Fruit fly (Drosophila melanogaster) whole organism, embryonic: ENCODE measurements around the gene CG4332.
A peak's percentile ranks its signal among the peaks of the same experiment; 100 is the strongest.

Experiments used
- Awh ChIP-seq: fragments of 200-800 bp; sonication (Bioruptor generic); IDR thresholded peaks from 2 replicates; pipeline ENCODE4, ENCODE4 v1.3.6; 2022; ENCODE audit warnings: missing biosample characterization, missing genetic modification characterization
- B-H1 ChIP-seq: fragments of 200-800 bp; sonication (Bioruptor generic); IDR thresholded peaks from 3 replicates; pipeline ENCODE4 v1.3.6; 2022; ENCODE audit warnings: missing biosample characterization, missing genetic modification characterization
- Blimp-1 ChIP-seq: fragments of 200-800 bp; sonication (Bioruptor generic); optimal IDR thresholded peaks from 3 replicates; lab custom pipeline; 2018; ENCODE audit warnings: missing biosample characterization, missing genetic modification characterization, mild to moderate bottlenecking, moderate library complexity, missing genetic modification reagents
- BtbVII ChIP-seq: fragments of 200-800 bp; sonication (Bioruptor generic); optimal IDR thresholded peaks from 3 replicates; lab custom pipeline; 2017; ENCODE audit warnings: missing biosample characterization, mild to moderate bottlenecking, missing genetic modification characterization
- CG10147 ChIP-seq: fragments of 200-800 bp; sonication (Bioruptor generic); optimal IDR thresholded peaks from 2 replicates; lab custom pipeline; 2019; ENCODE audit warnings: missing biosample characterization, mild to moderate bottlenecking, missing genetic modification characterization, moderate library complexity
- CG11504 ChIP-seq: fragments of 200-800 bp; sonication (Bioruptor generic); optimal IDR thresholded peaks from 3 replicates; lab custom pipeline; 2019; ENCODE audit warnings: missing biosample characterization, mild to moderate bottlenecking, missing genetic modification characterization, moderate library complexity
- CG11695 ChIP-seq: fragments of 200-800 bp; sonication (Bioruptor generic); IDR thresholded peaks from 3 replicates; pipeline ENCODE4 v1.3.6; 2022; ENCODE audit warnings: missing biosample characterization, missing genetic modification characterization
- CG11696 ChIP-seq: fragments of 200-800 bp; sonication (Bioruptor generic); IDR thresholded peaks from 2 replicates; pipeline ENCODE4 v1.3.6; 2022; ENCODE audit warnings: missing biosample characterization, missing genetic modification characterization
- CG13296 ChIP-seq: fragments of 200-800 bp; sonication (Bioruptor generic); optimal IDR thresholded peaks from 3 replicates; lab custom pipeline; 2018; ENCODE audit warnings: missing biosample characterization, mild to moderate bottlenecking, missing genetic modification characterization
- CG13424 ChIP-seq: fragments of 200-800 bp; sonication (Bioruptor generic); optimal IDR thresholded peaks from 2 replicates; lab custom pipeline; 2019; ENCODE audit warnings: missing biosample characterization, mild to moderate bottlenecking, missing genetic modification characterization, moderate library complexity
- CG13894 ChIP-seq: fragments of 200-800 bp; sonication (Bioruptor generic); optimal IDR thresholded peaks from 3 replicates; lab custom pipeline; 2018; ENCODE audit warnings: missing biosample characterization, mild to moderate bottlenecking, missing genetic modification characterization, moderate library complexity
- CG16813 ChIP-seq: fragments of 200-800 bp; sonication (Bioruptor generic); IDR thresholded peaks from 3 replicates; pipeline ENCODE4 v1.3.6; 2022; ENCODE audit warnings: missing biosample characterization, missing genetic modification characterization; ENCODE audit not compliant: partially characterized antibody
- CG17385 ChIP-seq: fragments of 200-800 bp; sonication (Bioruptor generic); optimal IDR thresholded peaks from 3 replicates; lab custom pipeline; 2018; ENCODE audit warnings: missing biosample characterization, mild to moderate bottlenecking, missing genetic modification characterization
- CG17912 ChIP-seq: fragments of 200-800 bp; sonication (Bioruptor generic); optimal IDR thresholded peaks from 2 replicates; lab custom pipeline; 2018; ENCODE audit warnings: missing biosample characterization, mild to moderate bottlenecking, missing genetic modification characterization
- CG18599 ChIP-seq: fragments of 200-800 bp; sonication (Bioruptor generic); optimal IDR thresholded peaks from 3 replicates; lab custom pipeline; 2017; ENCODE audit warnings: missing biosample characterization, missing genetic modification characterization, mild to moderate bottlenecking, moderate library complexity, missing genetic modification reagents
- CG2120 ChIP-seq: fragments of 200-800 bp; sonication (Bioruptor generic); optimal IDR thresholded peaks from 3 replicates; lab custom pipeline; 2016; ENCODE audit warnings: missing biosample characterization, missing genetic modification characterization
- CG30403 ChIP-seq: fragments of 200-800 bp; sonication (Bioruptor generic); optimal IDR thresholded peaks from 3 replicates; lab custom pipeline; 2016; ENCODE audit warnings: missing biosample characterization, missing genetic modification characterization
- CG34422 ChIP-seq: fragments of 200-800 bp; sonication (Bioruptor generic); IDR thresholded peaks from 3 replicates; pipeline ENCODE4 v1.3.6; 2022; ENCODE audit warnings: missing biosample characterization, missing genetic modification characterization
- CG3847 ChIP-seq: fragments of 200-800 bp; sonication (Bioruptor generic); IDR thresholded peaks from 2 replicates; pipeline ENCODE4 v1.3.6; 2022; ENCODE audit warnings: missing biosample characterization, missing genetic modification characterization
- CG4424 ChIP-seq: fragments of 200-800 bp; sonication (Bioruptor generic); optimal IDR thresholded peaks from 3 replicates; lab custom pipeline; 2016; ENCODE audit warnings: missing biosample characterization, missing genetic modification characterization
- CG4730 ChIP-seq: fragments of 200-800 bp; sonication (Bioruptor generic); IDR thresholded peaks from 2 replicates; pipeline ENCODE4 v1.3.6; 2022; ENCODE audit warnings: missing biosample characterization, missing genetic modification characterization
- CG5180 ChIP-seq: fragments of 200-800 bp; sonication (Bioruptor generic); optimal IDR thresholded peaks from 3 replicates; lab custom pipeline; 2017; ENCODE audit warnings: missing biosample characterization, missing genetic modification characterization, mild to moderate bottlenecking, moderate library complexity, missing genetic modification reagents
- CG6689 ChIP-seq: fragments of 200-800 bp; sonication (Bioruptor generic); IDR thresholded peaks from 2 replicates; pipeline ENCODE4 v1.3.6; 2022; ENCODE audit warnings: missing biosample characterization, missing genetic modification characterization
- CG9817 ChIP-seq: fragments of 200-800 bp; sonication (Bioruptor generic); optimal IDR thresholded peaks from 2 replicates; lab custom pipeline; 2018; ENCODE audit warnings: missing biosample characterization, mild to moderate bottlenecking, missing genetic modification characterization, moderate library complexity
- CG9932 ChIP-seq: fragments of 200-800 bp; sonication (Bioruptor generic); IDR thresholded peaks from 2 replicates; pipeline ENCODE4 v1.3.6; 2022; ENCODE audit warnings: missing biosample characterization, missing genetic modification characterization
- D19B ChIP-seq: fragments of 200-800 bp; sonication (Bioruptor generic); optimal IDR thresholded peaks from 2 replicates; lab custom pipeline; 2017; ENCODE audit warnings: missing biosample characterization, mild to moderate bottlenecking, missing genetic modification characterization
- Eip74EF ChIP-seq, 2 experiments: fragments of 200-800 bp in 1 of 2; fragments of >200 bp in 1 of 2; sonication (Bioruptor generic) in 1 of 2; optimal IDR thresholded peaks; 2 replicates each; lab custom pipeline; 2017 to 2019; ENCODE audit warnings: missing biosample characterization in 2 of 2, missing genetic modification characterization in 2 of 2, mild to moderate bottlenecking in 1 of 2, moderate library complexity in 1 of 2
- Fer1 ChIP-seq: fragments of 200-800 bp; sonication (Bioruptor generic); optimal IDR thresholded peaks from 2 replicates; lab custom pipeline; 2017; ENCODE audit warnings: missing biosample characterization, mild to moderate bottlenecking, missing genetic modification characterization
- HHEX ChIP-seq: fragments of 200-800 bp; sonication (Bioruptor generic); optimal IDR thresholded peaks from 3 replicates; lab custom pipeline; 2017; ENCODE audit warnings: missing biosample characterization, mild to moderate bottlenecking, missing genetic modification characterization, missing genetic modification reagents
- Hr51 ChIP-seq, 2 experiments: fragments of 200-800 bp; sonication (Bioruptor generic); optimal IDR thresholded peaks; 2 replicates in 1 of 2; 3 replicates in 1 of 2; lab custom pipeline; 2016 to 2018; ENCODE audit warnings: missing biosample characterization in 2 of 2, missing genetic modification characterization in 2 of 2, mild to moderate bottlenecking in 1 of 2, moderate library complexity in 1 of 2
- Med ChIP-seq: fragments of 200-800 bp; sonication (Bioruptor generic); peaks from one replicate; lab custom pipeline; 2016; ENCODE audit warnings: missing biosample characterization, missing genetic modification characterization, mild to moderate bottlenecking, inconsistent platforms, moderate library complexity
- Oaz ChIP-seq: fragments of 200-800 bp; sonication (Bioruptor generic); IDR thresholded peaks from 2 replicates; pipeline ENCODE4 v1.3.6; 2022; ENCODE audit warnings: missing biosample characterization, missing genetic modification characterization
- Oli ChIP-seq: fragments of 200-800 bp; sonication (Bioruptor generic); optimal IDR thresholded peaks from 2 replicates; lab custom pipeline; 2018; ENCODE audit warnings: missing biosample characterization, mild to moderate bottlenecking, missing genetic modification characterization, moderate library complexity
- PHDP ChIP-seq: fragments of 200-800 bp; sonication (Bioruptor generic); optimal IDR thresholded peaks from 3 replicates; lab custom pipeline; 2018; ENCODE audit warnings: missing biosample characterization, mild to moderate bottlenecking, missing genetic modification characterization, moderate library complexity
- Poxn ChIP-seq: fragments of 200-800 bp; sonication (Bioruptor generic); IDR thresholded peaks from 2 replicates; pipeline ENCODE4 v1.3.6; 2022; ENCODE audit warnings: missing biosample characterization, missing genetic modification characterization
- Xbp1 ChIP-seq: fragments of 200-800 bp; sonication (Bioruptor generic); optimal IDR thresholded peaks from 3 replicates; lab custom pipeline; 2016; ENCODE audit warnings: missing biosample characterization, mild to moderate bottlenecking, missing genetic modification characterization
- ap ChIP-seq: fragments of 200-800 bp; sonication (Bioruptor generic); IDR thresholded peaks from 2 replicates; pipeline ENCODE4 v1.3.6; 2022; ENCODE audit warnings: missing biosample characterization, missing genetic modification characterization
- ase ChIP-seq: fragments of 200-800 bp; sonication (Bioruptor generic); IDR thresholded peaks from 3 replicates; pipeline ENCODE4 v1.3.6; 2022; ENCODE audit warnings: missing biosample characterization, missing genetic modification characterization
- ato ChIP-seq: fragments of 200-800 bp; sonication (Bioruptor generic); IDR thresholded peaks from 2 replicates; pipeline ENCODE4 v1.3.6; 2022; ENCODE audit warnings: missing biosample characterization, missing genetic modification characterization; ENCODE audit not compliant: partially characterized antibody
- bsh ChIP-seq, 2 experiments: fragments of 200-800 bp; sonication (Bioruptor generic); optimal IDR thresholded peaks; 2 replicates each; lab custom pipeline; 2017 to 2018; ENCODE audit warnings: mild to moderate bottlenecking in 2 of 2, missing biosample characterization in 2 of 2, missing genetic modification characterization in 2 of 2, moderate library complexity in 1 of 2
- dmrt11E ChIP-seq: fragments of 200-800 bp; sonication (Bioruptor generic); optimal IDR thresholded peaks from 3 replicates; lab custom pipeline; 2018; ENCODE audit warnings: missing biosample characterization, mild to moderate bottlenecking, missing genetic modification characterization, moderate library complexity
- dysf ChIP-seq: fragments of 200-800 bp; sonication (Bioruptor generic); IDR thresholded peaks from 3 replicates; pipeline ENCODE4 v1.3.6; 2022; ENCODE audit warnings: missing biosample characterization, missing genetic modification characterization
- eyg ChIP-seq: fragments of 200-800 bp; sonication (Bioruptor generic); optimal IDR thresholded peaks from 3 replicates; lab custom pipeline; 2016; ENCODE audit warnings: missing biosample characterization, missing genetic modification characterization
- her ChIP-seq: fragments of 200-800 bp; sonication (Bioruptor generic); optimal IDR thresholded peaks from 2 replicates; lab custom pipeline; 2016; ENCODE audit warnings: missing biosample characterization, missing genetic modification characterization
- pan ChIP-seq, 4 experiments: fragments of >200 bp in 3 of 4; fragments of 200-800 bp in 1 of 4; sonication (Bioruptor generic) in 1 of 4; optimal IDR thresholded peaks in 3 of 4; IDR thresholded peaks in 1 of 4; 2 replicates each; pipeline versions ENCODE4 v1.3.6 to Lab custom; 2017 to 2022; ENCODE audit warnings: missing biosample characterization in 2 of 4, missing genetic modification characterization in 2 of 4, mixed read lengths in 1 of 4
- rib ChIP-seq: fragments of 200-800 bp; sonication (Bioruptor generic); IDR thresholded peaks from 2 replicates; pipeline ENCODE4 v1.3.6; 2022; ENCODE audit warnings: missing biosample characterization, missing genetic modification characterization
- sob ChIP-seq: fragments of 200-800 bp; sonication (Bioruptor generic); IDR thresholded peaks from 2 replicates; pipeline ENCODE4 v1.3.6; 2022; ENCODE audit warnings: missing biosample characterization, missing genetic modification characterization
- tap ChIP-seq: fragments of 200-800 bp; optimal IDR thresholded peaks from 3 replicates; lab custom pipeline; 2019; ENCODE audit warnings: missing biosample characterization, mild to moderate bottlenecking, missing genetic modification characterization, moderate library complexity

Gene CG4332

dm6 chrX:13109583-13110126, 45.2 kb upstream of the CG4332 start (continued):
- TF ChIP-seq dmrt11E = no peak
- TF ChIP-seq CG6689 = peak; percentile 38; the same call in 1 of the 2 replicates
- peak; percentile 38 for TF ChIP-seq CG13296
- no peak for TF ChIP-seq ato (GFP tag; lab: Robert Waterston, UW)
- no peak for TF ChIP-seq CG5180 (GFP tag; lab: Kevin White, UChicago)
- TF ChIP-seq CG34422 = peak; percentile 41; the same call in 1 of the 3 replicates
- TF ChIP-seq Med (GFP tag; lab: Kevin White, UChicago) = peak; percentile 29
- TF ChIP-seq Eip74EF (GFP tag; optimal IDR thresholded peaks at IDR 0.05; lab: Kevin White, UChicago) = peak in 1 of 2 experiments; percentile 27
- TF ChIP-seq CG9932 (GFP tag; lab: Robert Waterston, UW) = peak; percentile 62
- peak; percentile 76 for TF ChIP-seq CG11504 (tag; lab: Kevin White, UChicago)
- TF ChIP-seq Hr51 (GFP tag; optimal IDR thresholded peaks at IDR 0.05; lab: Kevin White, UChicago) = peak in 1 of 2 experiments; percentile 67
- TF ChIP-seq B-H1 = peak; percentile 49
- TF ChIP-seq pan (optimal IDR thresholded peaks at IDR 0.05; lab: Kevin White, UChicago) = no peak
- TF ChIP-seq pan (GFP tag; optimal IDR thresholded peaks at IDR 0.05 in 1 of 2, IDR thresholded peaks at IDR 0.05 in 1 of 2) = peak in 1 of 2 experiments; percentile 77
- TF ChIP-seq CG17385 (GFP tag; lab: Kevin White, UChicago) = peak; percentile 47
- TF ChIP-seq Oli = peak; percentile 57
- peak; percentile 28 for TF ChIP-seq CG2120 (GFP tag; lab: Kevin White, UChicago)
- TF ChIP-seq CG11695 (GFP tag; lab: Robert Waterston, UW) = peak; percentile 61; the same call in 2 of the 3 replicates
- no peak for TF ChIP-seq rib (GFP tag; lab: Robert Waterston, UW)
- 0 out of 3 replicates have a peak, but pooled peaks have one; percentile 31 for TF ChIP-seq ase (GFP tag; lab: Robert Waterston, UW)
- no peak for TF ChIP-seq CG17912 (GFP tag; lab: Kevin White, UChicago)
- TF ChIP-seq bsh (GFP tag; optimal IDR thresholded peaks at IDR 0.05; lab: Kevin White, UChicago) = peak in 1 of 2 experiments; percentile 48
- peak; percentile 37 for TF ChIP-seq HHEX (GFP tag; lab: Kevin White, UChicago)
- peak; percentile 57 for TF ChIP-seq CG18599
- 0 out of 2 replicates have a peak, but pooled peaks have one; percentile 13 for TF ChIP-seq CG4730 (GFP tag; lab: Robert Waterston, UW)
- peak; percentile 9 for TF ChIP-seq Xbp1 (GFP tag; lab: Kevin White, UChicago)
- no peak for TF ChIP-seq eyg (GFP tag; lab: Kevin White, UChicago)
- TF ChIP-seq Awh (GFP tag; lab: Robert Waterston, UW) = peak; percentile 69
- peak; percentile 16 for TF ChIP-seq CG10147
- TF ChIP-seq CG9817 = peak; percentile 25
- peak; percentile 88 for TF ChIP-seq D19B (GFP tag; lab: Kevin White, UChicago)
- no peak for TF ChIP-seq CG16813 (GFP tag; lab: Robert Waterston, UW)
- TF ChIP-seq sob (GFP tag; lab: Robert Waterston, UW) = 0 out of 2 replicates have a peak, but pooled peaks have one; percentile 46
- TF ChIP-seq dysf (GFP tag; lab: Robert Waterston, UW) = peak; percentile 75
- peak; percentile 13 for TF ChIP-seq BtbVII (GFP tag; lab: Kevin White, UChicago)
- 0 out of 2 replicates have a peak, but pooled peaks have one; percentile 32 for TF ChIP-seq CG11696 (GFP tag; lab: Robert Waterston, UW)
- peak; percentile 35 for TF ChIP-seq CG30403 (GFP tag; lab: Kevin White, UChicago)
- TF ChIP-seq Fer1 = peak; percentile 55
- no peak for TF ChIP-seq Poxn (GFP tag; lab: Robert Waterston, UW)
- peak; percentile 44 for TF ChIP-seq Blimp-1 (GFP tag; lab: Kevin White, UChicago)
- TF ChIP-seq CG3847 = peak; percentile 60
- TF ChIP-seq ap (GFP tag; lab: Robert Waterston, UW) = peak; percentile 47; the same call in 1 of the 2 replicates
- TF ChIP-seq her (GFP tag; lab: Kevin White, UChicago) = no peak
- TF ChIP-seq CG13424 = peak; percentile 59
- TF ChIP-seq Oaz (GFP tag; lab: Robert Waterston, UW) = no peak
- peak; percentile 63 for TF ChIP-seq PHDP (tag; lab: Kevin White, UChicago)
- TF ChIP-seq tap (tag; lab: Kevin White, UChicago) = peak; percentile 49
- no peak for TF ChIP-seq CG4424 (GFP tag; lab: Kevin White, UChicago)
- TF ChIP-seq CG13894 = no peak
